Fruit fly (Drosophila melanogaster) whole organism, wandering third instar larva: ENCODE results near the gene TwdlY.
A peak's percentile ranks its signal among the peaks of the same experiment; 100 is the strongest.

Experiments
- Dif ChIP-seq: fragments of 200-275, 200-300 bp; sonication (Bioruptor generic); optimal IDR thresholded peaks from 2 replicates; lab custom pipeline; 2018; ENCODE audit warnings: missing biosample characterization, missing genetic modification characterization; ENCODE audit not compliant: partially characterized antibody
- Hnf4 ChIP-seq: fragments of 200-800 bp; sonication (Bioruptor generic); optimal IDR thresholded peaks from 2 replicates; lab custom pipeline; 2016; ENCODE audit warnings: missing biosample characterization, mild to moderate bottlenecking, missing genetic modification characterization
- Hr83 ChIP-seq: fragments of 200-300 bp; sonication (Bioruptor generic); optimal IDR thresholded peaks from 2 replicates; lab custom pipeline; 2016; ENCODE audit warnings: missing biosample characterization, mild to moderate bottlenecking, missing genetic modification characterization, moderate library complexity; ENCODE audit not compliant: poor library complexity, severe bottlenecking
- Myc ChIP-seq: fragments of >200 bp; optimal IDR thresholded peaks from 2 replicates; lab custom pipeline; 2017
- brk ChIP-seq: fragments of 200-800 bp; sonication (Bioruptor generic); optimal IDR thresholded peaks from 2 replicates; lab custom pipeline; 2016; ENCODE audit warnings: missing biosample characterization, mild to moderate bottlenecking, missing genetic modification characterization
- dmrt93B ChIP-seq: fragments of 200-800 bp; sonication (Bioruptor generic); optimal IDR thresholded peaks from 2 replicates; lab custom pipeline; 2018; ENCODE audit warnings: missing biosample characterization, mild to moderate bottlenecking, missing genetic modification characterization
- h ChIP-seq: fragments of 200-800 bp; sonication (Bioruptor generic); optimal IDR thresholded peaks from 3 replicates; lab custom pipeline; 2016; ENCODE audit warnings: missing biosample characterization, mild to moderate bottlenecking, missing genetic modification characterization
- psq ChIP-seq: fragments of 200-800 bp; sonication (Bioruptor generic); optimal IDR thresholded peaks from 3 replicates; lab custom pipeline; 2017; ENCODE audit warnings: missing biosample characterization, mild to moderate bottlenecking, missing genetic modification characterization, moderate library complexity
- usp ChIP-seq: fragments of >200 bp; optimal IDR thresholded peaks from 2 replicates; lab custom pipeline; 2017; ENCODE audit warnings: missing biosample characterization, missing genetic modification characterization

DNA sequence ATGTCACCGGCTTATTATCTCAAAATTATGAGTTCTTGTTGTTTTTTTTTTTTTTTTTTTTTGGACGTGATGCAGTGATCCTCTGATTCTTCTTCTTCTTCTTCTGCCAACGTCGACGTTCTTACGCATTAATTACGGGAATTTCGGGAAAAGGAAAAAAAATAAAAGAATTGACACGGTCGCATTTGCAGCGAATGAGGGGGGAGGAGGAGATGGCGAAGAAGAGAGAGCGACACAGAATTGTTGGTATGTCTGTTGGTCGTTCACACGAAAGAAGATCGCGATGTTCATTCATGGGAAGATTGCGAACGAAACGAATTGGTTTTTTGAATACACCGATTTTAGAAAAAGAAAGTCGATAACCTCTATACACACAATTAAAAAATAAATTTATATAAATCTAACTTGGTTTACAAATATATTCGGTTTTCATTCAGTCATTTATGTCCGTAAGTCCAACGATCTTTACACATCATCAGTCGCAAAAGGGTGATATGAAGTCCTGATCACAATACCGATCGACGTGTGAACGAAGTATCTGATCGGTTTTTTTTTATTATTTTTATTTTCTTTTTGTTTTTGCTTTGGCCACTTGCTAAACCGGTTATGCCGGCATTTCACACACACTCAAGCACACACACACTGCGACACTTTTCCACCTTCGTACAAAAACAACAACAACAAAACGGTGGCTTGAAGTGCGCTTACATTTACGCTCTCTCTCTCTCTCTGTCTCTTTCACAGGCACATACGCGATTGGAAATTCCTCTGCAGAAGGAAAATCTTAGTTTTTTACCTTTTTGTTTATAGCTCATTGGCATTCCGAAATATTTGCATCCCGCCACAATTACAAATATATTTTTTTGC is 16.2 kb downstream of the TwdlY start:
- TF ChIP-seq Myc (lab: Kevin White, UChicago) (no peak), brk (peak; percentile 55), Hnf4 (GFP tag; lab: Kevin White, UChicago) (peak; percentile 62), h (peak; percentile 85), Hr83 (GFP tag; lab: Kevin White, UChicago) (peak; percentile 28), dmrt93B (GFP tag; lab: Kevin White, UChicago) (peak; percentile 76), Dif (GFP tag; lab: Kevin White, UChicago) (peak; percentile 26), usp (GFP tag; lab: Kevin White, UChicago) (no peak), psq (GFP tag; lab: Kevin White, UChicago) (peak; percentile 86)
